Fruit fly (Drosophila melanogaster): Measurements from ENCODE around the gene CG10898.

CG10898 gene

dm6 chr3R:11589764-11590358 is 32.3 kb downstream of the CG10898 start, which contains the start of gene CG6791 (continued):
- TF ChIP-seq CG14860 (GFP tag; IDR thresholded peaks at IDR 0.05; ENCODE audit: partially characterized antibody), result peak; percentile 72
- TF ChIP-seq pros (GFP tag; optimal IDR thresholded peaks at IDR 0.05), result no peak
- TF ChIP-seq tna (GFP tag; IDR thresholded peaks at IDR 0.05; ENCODE audit: partially characterized antibody), result peak; percentile 78
- no peak for TF ChIP-seq ab (GFP tag; optimal IDR thresholded peaks at IDR 0.05)
- no peak for TF ChIP-seq CG12219 (GFP tag; optimal IDR thresholded peaks at IDR 0.05)
- TF ChIP-seq Eip74EF (GFP tag; optimal IDR thresholded peaks at IDR 0.05), result no peak
- TF ChIP-seq CG43689 (GFP tag; IDR thresholded peaks at IDR 0.05), result no peak
- TF ChIP-seq CG15514 (GFP tag; optimal IDR thresholded peaks at IDR 0.05), result peak; percentile 57
- no peak for TF ChIP-seq CG7928 (GFP tag; optimal IDR thresholded peaks at IDR 0.05)
- no peak for TF ChIP-seq CG10274 (GFP tag; optimal IDR thresholded peaks at IDR 0.05)
- peak; percentile 88 for TF ChIP-seq Dll (GFP tag; IDR thresholded peaks at IDR 0.05; ENCODE audit: partially characterized antibody)
- TF ChIP-seq esg (GFP tag; conservative IDR thresholded peaks at IDR 0.05), result no peak
- peak; percentile 96 for TF ChIP-seq CG6791 (GFP tag; IDR thresholded peaks at IDR 0.05; ENCODE audit: partially characterized antibody)
- peak; percentile 24 for TF ChIP-seq Med (GFP tag)
- peak; percentile 15 for TF ChIP-seq ewg (GFP tag; optimal IDR thresholded peaks at IDR 0.05)
- peak; percentile 51 for TF ChIP-seq Sin3A (optimal IDR thresholded peaks at IDR 0.05)
- no peak for TF ChIP-seq CG15601 (tag; optimal IDR thresholded peaks at IDR 0.05)
- TF ChIP-seq nerfin-2 (GFP tag; IDR thresholded peaks at IDR 0.05; ENCODE audit: partially characterized antibody), result 0 out of 2 replicates have a peak, but pooled peaks have one; percentile 41
- TF ChIP-seq CG13287 (GFP tag; IDR thresholded peaks at IDR 0.05; ENCODE audit: partially characterized antibody), result peak; percentile 96
- peak; percentile 90 for TF ChIP-seq unc-4 (GFP tag; IDR thresholded peaks at IDR 0.05; ENCODE audit: partially characterized antibody)
- no peak for TF ChIP-seq CG10462 (GFP tag; optimal IDR thresholded peaks at IDR 0.05)
- TF ChIP-seq CG3995 (GFP tag; optimal IDR thresholded peaks at IDR 0.05), result no peak
- no peak for TF ChIP-seq Nf-YA (GFP tag; IDR thresholded peaks at IDR 0.05)
- TF ChIP-seq CG3847 (GFP tag; IDR thresholded peaks at IDR 0.05), result peak; percentile 58
- no peak for TF ChIP-seq CG32772 (GFP tag; IDR thresholded peaks at IDR 0.05)
- TF ChIP-seq ato (GFP tag; IDR thresholded peaks at IDR 0.05; ENCODE audit: partially characterized antibody), result peak; percentile 85
- TF ChIP-seq CG9797 (GFP tag; optimal IDR thresholded peaks at IDR 0.05), result peak; percentile 29
- TF ChIP-seq nmo (GFP tag; optimal IDR thresholded peaks at IDR 0.05), result peak; percentile 16
- TF ChIP-seq CG34224 (GFP tag; IDR thresholded peaks at IDR 0.05; ENCODE audit: partially characterized antibody), result peak; percentile 81
- TF ChIP-seq chm (GFP tag; IDR thresholded peaks at IDR 0.05), result no peak
- peak; percentile 65 for TF ChIP-seq MBD-R2 (GFP tag; IDR thresholded peaks at IDR 0.05)
- peak; percentile 50 for TF ChIP-seq cg (GFP tag; optimal IDR thresholded peaks at IDR 0.05)
- TF ChIP-seq YL-1 (GFP tag; optimal IDR thresholded peaks at IDR 0.05), result peak; percentile 92
- no peak for TF ChIP-seq tgo (GFP tag; IDR thresholded peaks at IDR 0.05)
- TF ChIP-seq Ets97D (GFP tag; optimal IDR thresholded peaks at IDR 0.05), result peak; percentile 22
- no peak for TF ChIP-seq CG33557 (GFP tag; optimal IDR thresholded peaks at IDR 0.05)
- TF ChIP-seq CG2129 (GFP tag; IDR thresholded peaks at IDR 0.05; ENCODE audit: partially characterized antibody), result peak; percentile 57; the same call in 1 of the 2 replicates
- TF ChIP-seq cato (GFP tag; optimal IDR thresholded peaks at IDR 0.05; ENCODE audit: borderline replicate concordance), result no peak
- TF ChIP-seq CG2116 (GFP tag; optimal IDR thresholded peaks at IDR 0.05), result peak; percentile 65
- TF ChIP-seq Sry-δ (GFP tag; optimal IDR thresholded peaks at IDR 0.05), result peak; percentile 74

Data from whole organism, embryonic.